Worm (Caenorhabditis elegans) whole organism, L1 larva: ENCODE data around the gene irld-49.

Experiments
- aha-1 ChIP-seq: fragments of 150-350 bp; optimal IDR thresholded peaks from 2 replicates; lab custom pipeline; 2014; ENCODE audit warnings: missing biosample characterization, missing genetic modification characterization
- alr-1 ChIP-seq: fragments of 200-800 bp; sonication (Bioruptor generic); optimal IDR thresholded peaks from 2 replicates; lab custom pipeline; 2018; ENCODE audit warnings: borderline replicate concordance, mild to moderate bottlenecking, missing genetic modification characterization, missing compliant biosample characterization
- aly-2 ChIP-seq: fragments of 150-350 bp; optimal IDR thresholded peaks from 2 replicates; lab custom pipeline; 2014; ENCODE audit warnings: missing biosample characterization, missing genetic modification characterization
- ama-1 ChIP-seq: fragments of 150-350 bp; optimal IDR thresholded peaks from 2 replicates; lab custom pipeline; 2014
- ceh-8 ChIP-seq: fragments of 200-800 bp; sonication (Bioruptor generic); optimal IDR thresholded peaks from 2 replicates; lab custom pipeline; 2018; ENCODE audit warnings: mild to moderate bottlenecking, missing genetic modification characterization, moderate library complexity, missing compliant biosample characterization
- efl-1 ChIP-seq, 4 experiments: fragments of 150-350 bp; optimal IDR thresholded peaks in 3 of 4; peaks in 1 of 4; 1 replicate in 1 of 4; 2 replicates in 3 of 4; lab custom pipeline; 2014; ENCODE audit warnings: missing biosample characterization in 2 of 4, missing genetic modification characterization in 2 of 4, missing genetic modification reagents in 2 of 4
- egl-13 ChIP-seq: sonication (generic microtip); optimal IDR thresholded peaks from 2 replicates; lab custom pipeline; 2016; ENCODE audit warnings: missing genotype, missing genetic modification reagents, missing genetic modification characterization, missing compliant biosample characterization
- elt-2 ChIP-seq: sonication (generic microtip); optimal IDR thresholded peaks from 2 replicates; lab custom pipeline; 2016; ENCODE audit warnings: missing genetic modification characterization, mild to moderate bottlenecking, inconsistent platforms, missing compliant biosample characterization, missing genetic modification reagents
- elt-3 ChIP-seq, 6 experiments: fragments of 150-350 bp in 1 of 6; sonication (generic microtip); optimal IDR thresholded peaks; 2 replicates each; lab custom pipeline; 2017 to 2018; ENCODE audit warnings: missing biosample characterization in 6 of 6, missing genetic modification characterization in 6 of 6, inconsistent platforms in 1 of 6
- ets-5 ChIP-seq: fragments of 200-800 bp; sonication (Bioruptor generic); IDR thresholded peaks from 2 replicates; pipeline ENCODE4 v1.3.6; 2022; ENCODE audit warnings: missing genetic modification characterization, missing compliant biosample characterization
- fos-1 ChIP-seq: fragments of 150-350 bp; optimal IDR thresholded peaks from 2 replicates; lab custom pipeline; 2014; ENCODE audit warnings: missing biosample characterization, missing genetic modification characterization
- irx-1 ChIP-seq: sonication (generic microtip); optimal IDR thresholded peaks from 2 replicates; lab custom pipeline; 2016; ENCODE audit warnings: missing genetic modification characterization, missing compliant biosample characterization
- jun-1 ChIP-seq: fragments of 150-350 bp; optimal IDR thresholded peaks from 2 replicates; lab custom pipeline; 2014; ENCODE audit warnings: missing biosample characterization, missing genetic modification reagents, missing genetic modification characterization
- lin-13 ChIP-seq: fragments of 150-350 bp; optimal IDR thresholded peaks from 2 replicates; lab custom pipeline; 2014; ENCODE audit warnings: missing biosample characterization, missing genetic modification reagents, missing genetic modification characterization
- lir-3 ChIP-seq: sonication (generic microtip); optimal IDR thresholded peaks from 2 replicates; lab custom pipeline; 2016; ENCODE audit warnings: mild to moderate bottlenecking, missing genetic modification characterization, moderate library complexity, missing compliant biosample characterization; ENCODE audit not compliant: poor library complexity
- nhr-11 ChIP-seq: fragments of 150-350 bp; optimal IDR thresholded peaks from 2 replicates; lab custom pipeline; 2014; ENCODE audit warnings: missing biosample characterization, missing genetic modification characterization
- nhr-19 ChIP-seq: fragments of 200-800 bp; sonication (Bioruptor generic); conservative IDR thresholded peaks from 2 replicates; pipeline ENCODE4 v1.3.6; 2022; ENCODE audit warnings: missing genetic modification characterization, missing compliant biosample characterization
- nhr-237 ChIP-seq: fragments of 150-350 bp; optimal IDR thresholded peaks from 2 replicates; lab custom pipeline; 2014; ENCODE audit warnings: missing biosample characterization, missing genetic modification characterization
- nhr-47 ChIP-seq: sonication (generic microtip); optimal IDR thresholded peaks from 2 replicates; lab custom pipeline; 2016; ENCODE audit warnings: mild to moderate bottlenecking, missing genetic modification characterization, moderate library complexity, missing compliant biosample characterization
- nhr-71 ChIP-seq: sonication (generic microtip); optimal IDR thresholded peaks from 2 replicates; lab custom pipeline; 2016; ENCODE audit warnings: mild to moderate bottlenecking, missing genetic modification characterization, moderate library complexity, missing compliant biosample characterization
- nhr-76 ChIP-seq: sonication (generic microtip); optimal IDR thresholded peaks from 2 replicates; lab custom pipeline; 2017; ENCODE audit warnings: missing biosample characterization, missing genetic modification characterization
- nhr-90 ChIP-seq: sonication (generic microtip); optimal IDR thresholded peaks from 2 replicates; lab custom pipeline; 2016; ENCODE audit warnings: mild to moderate bottlenecking, missing genetic modification characterization, missing compliant biosample characterization; ENCODE audit not compliant: poor library complexity
- pag-3 ChIP-seq: sonication (generic microtip); optimal IDR thresholded peaks from 2 replicates; lab custom pipeline; 2017; ENCODE audit warnings: missing genetic modification characterization, mild to moderate bottlenecking, missing compliant biosample characterization, antibody characterized with exemption, borderline replicate concordance; ENCODE audit not compliant: insufficient read depth
- skn-1 ChIP-seq: fragments of 150-350 bp; optimal IDR thresholded peaks from 2 replicates; lab custom pipeline; 2014; ENCODE audit warnings: missing biosample characterization, missing genetic modification characterization
- snpc-4 ChIP-seq: fragments of 150-350 bp; optimal IDR thresholded peaks from 2 replicates; lab custom pipeline; 2014; ENCODE audit warnings: missing biosample characterization, missing genetic modification characterization
- sptf-1 ChIP-seq: fragments of 150-350 bp; optimal IDR thresholded peaks from 2 replicates; lab custom pipeline; 2014; ENCODE audit warnings: missing biosample characterization, missing genetic modification characterization
- sup-37 ChIP-seq: fragments of 200-800 bp; sonication (Bioruptor generic); optimal IDR thresholded peaks from 2 replicates; lab custom pipeline; 2018; ENCODE audit warnings: mild to moderate bottlenecking, missing genetic modification characterization, missing compliant biosample characterization
- swsn-7 ChIP-seq: sonication (generic microtip); optimal IDR thresholded peaks from 2 replicates; lab custom pipeline; 2016; ENCODE audit warnings: missing genetic modification characterization, missing compliant biosample characterization
- unc-130 ChIP-seq: fragments of 150-350 bp; optimal IDR thresholded peaks from 2 replicates; lab custom pipeline; 2017; ENCODE audit warnings: missing biosample characterization, missing genetic modification characterization, inconsistent platforms

The irld-49 gene

DNA sequence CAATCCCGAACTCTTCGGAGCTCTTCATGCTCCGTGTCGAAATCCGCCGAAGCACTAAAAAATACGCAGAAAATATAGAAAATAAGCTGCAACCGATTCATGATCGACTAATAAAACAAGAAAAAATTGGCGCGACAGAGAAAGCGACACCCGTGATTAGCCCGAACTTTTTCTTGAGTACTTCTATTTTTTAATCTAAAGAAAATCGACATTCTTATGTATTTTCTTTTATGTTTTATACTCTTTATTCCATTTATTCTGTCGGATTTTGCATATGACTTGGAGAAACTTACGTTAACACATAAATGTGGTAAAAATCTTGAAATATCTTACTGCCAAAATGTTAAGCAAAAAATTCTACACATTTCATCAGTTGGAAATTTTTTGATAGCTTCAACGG lies at the start of gene irld-49, which contains the start of gene irld-50:
Gene irld-49, plus strand, starts transcription at position 211 of the 400 bp plus-strand sequence.
Gene irld-50, minus strand, starts transcription at position 101 of the 400 bp plus-strand sequence.
- TF ChIP-seq irx-1 (tag; lab: Kevin White, UChicago) (no peak), egl-13 (tag; lab: Kevin White, UChicago) (no peak), fos-1 (no peak)

DNA sequence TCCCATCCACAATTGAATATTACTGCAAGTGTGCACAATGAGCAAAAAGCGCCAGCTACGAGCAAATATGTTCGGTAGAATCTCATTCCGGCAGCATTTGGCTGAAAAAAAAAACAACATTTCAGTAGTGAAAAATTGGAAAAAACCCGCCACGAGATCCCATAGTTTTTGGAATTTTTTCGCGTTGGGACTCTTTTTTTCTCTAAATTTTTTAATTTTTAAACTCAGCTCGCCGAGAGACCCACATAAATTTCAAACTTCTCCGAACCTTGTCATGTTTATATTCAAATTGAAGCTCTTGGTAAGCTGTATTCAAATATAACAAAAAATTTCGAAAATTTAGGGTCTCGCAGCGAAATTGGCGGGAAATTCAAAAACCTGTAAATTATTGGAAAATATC lies 49.7 kb upstream of the irld-49 start, which contains the start of gene sqv-2:
Gene sqv-2, minus strand, starts transcription at position 101 of the 400 bp plus-strand sequence.
- no peak for TF ChIP-seq aha-1 (tag; lab: Kevin White, UChicago)
- no peak for TF ChIP-seq efl-1 (optimal IDR thresholded peaks at IDR 0.05; lab: Kevin White, UChicago)
- peak in 1 of 2 experiments; percentile 57 for TF ChIP-seq efl-1 (GFP tag; optimal IDR thresholded peaks at IDR 0.05 in 1 of 2; lab: Kevin White, UChicago)

ce11 chrII:2900248-2900647 lies 43.7 kb upstream of the irld-49 start, which contains the start of gene ubc-26:
Gene ubc-26, minus strand, starts transcription at chrII:2900348.
- TF ChIP-seq nhr-11 (tag; lab: Kevin White, UChicago) (no peak), nhr-90 (no peak), lir-3 (tag; lab: Kevin White, UChicago) (no peak), snpc-4 (tag; lab: Kevin White, UChicago) (no peak)

DNA sequence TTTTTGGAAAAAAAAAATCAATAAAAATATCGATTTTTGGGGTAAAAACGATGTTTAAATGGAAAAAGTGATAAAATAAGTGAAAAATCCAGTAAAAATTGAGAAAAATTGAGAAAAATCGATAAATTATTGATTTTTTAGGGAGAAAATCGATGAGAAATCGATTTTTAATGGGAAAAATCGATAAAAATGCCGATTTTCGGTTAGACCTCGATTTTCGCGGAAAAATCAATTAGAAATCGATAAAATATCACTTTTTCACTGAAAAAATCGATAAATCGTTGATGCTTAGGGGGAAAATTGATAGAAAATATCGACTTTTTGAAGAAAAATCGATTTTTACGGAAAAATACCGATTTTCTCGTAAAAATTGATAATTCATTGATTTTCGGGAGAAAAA lies 42.8 kb upstream of the irld-49 start:
- TF ChIP-seq swsn-7 (tag; lab: Kevin White, UChicago): no peak
- no peak for TF ChIP-seq skn-1 (tag; lab: Kevin White, UChicago)
- no peak for TF ChIP-seq jun-1
- TF ChIP-seq nhr-76 (tag; lab: Kevin White, UChicago): no peak
- no peak for TF ChIP-seq elt-2 (tag; lab: Kevin White, UChicago)
- TF ChIP-seq ama-1 (lab: Kevin White, UChicago): no peak

ce11 chrII:2903748-2904147 lies 40.2 kb upstream of the irld-49 start:
- peak; percentile 81 for TF ChIP-seq ceh-8 (GFP tag; lab: Kevin White, UChicago)
- no peak for TF ChIP-seq alr-1
- TF ChIP-seq, all 84 proteins: peak for 1

DNA sequence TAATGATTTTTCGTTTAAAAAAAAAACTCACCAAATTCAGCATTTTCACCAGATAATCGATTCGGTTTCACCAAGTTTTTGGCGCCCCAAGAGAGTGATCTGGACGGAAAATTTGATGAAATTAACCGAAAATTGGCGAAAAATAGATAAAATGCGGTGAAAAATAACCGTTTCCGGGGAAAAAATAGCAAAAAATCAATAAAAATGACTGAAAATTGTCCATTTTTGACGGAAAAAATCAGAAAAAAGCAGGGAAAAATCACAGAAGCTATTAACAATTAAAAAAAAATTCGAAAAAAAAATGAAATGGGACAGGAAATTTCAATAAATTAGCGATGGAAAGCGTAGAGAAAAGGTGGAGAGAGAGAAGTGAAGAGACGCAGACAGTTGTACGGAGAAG lies 30.5 kb upstream of the irld-49 start, which contains the start of gene ubc-15:
Gene ubc-15, minus strand, starts transcription at position 101 of the 400 bp plus-strand sequence.
- TF ChIP-seq pag-3 (tag; lab: Kevin White, UChicago) (no peak), sptf-1 (no peak), nhr-19 (GFP tag; lab: Robert Waterston, UW) (no peak), ets-5 (GFP tag; lab: Robert Waterston, UW) (no peak), sup-37 (GFP tag; lab: Kevin White, UChicago) (no peak), aly-2 (tag; lab: Kevin White, UChicago) (no peak), fos-1 (no peak), elt-3 (tag; optimal IDR thresholded peaks at IDR 0.05; lab: Kevin White, UChicago) (no peak), lir-3 (tag; lab: Kevin White, UChicago) (no peak), unc-130 (tag; lab: Kevin White, UChicago) (no peak), nhr-237 (tag; lab: Kevin White, UChicago) (no peak), lin-13 (GFP tag; lab: Kevin White, UChicago) (no peak), efl-1 (optimal IDR thresholded peaks at IDR 0.05; lab: Kevin White, UChicago) (no peak), efl-1 (GFP tag; optimal IDR thresholded peaks at IDR 0.05 in 1 of 2; lab: Kevin White, UChicago) (no peak), nhr-90 (no peak), nhr-71 (tag; lab: Kevin White, UChicago) (no peak), nhr-47 (tag; lab: Kevin White, UChicago) (no peak)
- TF ChIP-seq, all 84 proteins: peak for 0
